Worm (Caenorhabditis elegans) whole organism, dauer: ENCODE data around the gene nhr-179.

ENCODE experiments used
- unc-62 ChIP-seq: sonication (generic microtip); optimal IDR thresholded peaks from 2 replicates; lab custom pipeline; 2017; ENCODE audit warnings: missing biosample characterization, missing genetic modification reagents, missing genetic modification characterization

Gene nhr-179

ce11 chrV:1624340-1624739 is 5.7 kb upstream of the nhr-179 start, which contains the start of gene nhr-110:
nhr-110 (minus strand) TSS chrV:1624440.
- no peak for TF ChIP-seq unc-62 (GFP tag; lab: Kevin White, UChicago)

- TF ChIP-seq unc-62 (GFP tag; lab: Kevin White, UChicago) = no peak
Observed at ce11 chrV:1623429-1623828, 4.8 kb upstream of the nhr-179 start.

- TF ChIP-seq unc-62 (GFP tag; lab: Kevin White, UChicago) = no peak
Observed at ce11 chrV:1621494-1621893, 2.8 kb upstream of the nhr-179 start, which contains the start of gene nhr-117. nhr-117 (minus strand) TSS chrV:1621520.

- TF ChIP-seq unc-62 (GFP tag; lab: Kevin White, UChicago) = no peak
Observed at ce11 chrV:1620537-1620936, 1.9 kb upstream of the nhr-179 start.

- no peak for TF ChIP-seq unc-62 (GFP tag; lab: Kevin White, UChicago)
Observed at ce11 chrV:1614726-1615125, 3.9 kb downstream of the nhr-179 start, which contains the start of gene srbc-41. srbc-41 (minus strand) TSS chrV:1614826.

- no peak for TF ChIP-seq unc-62 (GFP tag; lab: Kevin White, UChicago)
Observed at ce11 chrV:1611570-1611969, 7.1 kb downstream of the nhr-179 start.

ce11 chrV:1610097-1610496 is 8.6 kb downstream of the nhr-179 start, which contains the start of gene nhr-177:
nhr-177 (plus strand) TSS chrV:1610263.
- no peak for TF ChIP-seq unc-62 (GFP tag; lab: Kevin White, UChicago)

ce11 chrV:1607790-1608189 is 10.9 kb downstream of the nhr-179 start, which contains the start of gene nhr-178:
nhr-178 (minus strand) TSS chrV:1607953.
- no peak for TF ChIP-seq unc-62 (GFP tag; lab: Kevin White, UChicago)

ce11 chrV:1600561-1601088 is 18.0 kb downstream of the nhr-179 start, which contains the start of gene F16B4.2:
F16B4.2 (plus strand) TSS chrV:1601038.
- no peak for TF ChIP-seq unc-62 (GFP tag; lab: Kevin White, UChicago)

- no peak for TF ChIP-seq unc-62 (GFP tag; lab: Kevin White, UChicago)
Observed at ce11 chrV:1594554-1595092, 24.0 kb downstream of the nhr-179 start.

- TF ChIP-seq unc-62 (GFP tag; lab: Kevin White, UChicago) = no peak
Observed at ce11 chrV:1593799-1594420, 24.8 kb downstream of the nhr-179 start, which contains the start of gene F16B4.4. F16B4.4 (plus strand) TSS chrV:1594019.

- TF ChIP-seq unc-62 (GFP tag; lab: Kevin White, UChicago) = no peak
Observed at ce11 chrV:1588128-1588527, 30.5 kb downstream of the nhr-179 start, which contains the start of gene F16B4.5. F16B4.5 (plus strand) TSS chrV:1588428.

- no peak for TF ChIP-seq unc-62 (GFP tag; lab: Kevin White, UChicago)
Observed at ce11 chrV:1586906-1587305, 31.8 kb downstream of the nhr-179 start, which contains the start of gene F16B4.6. F16B4.6 (plus strand) TSS chrV:1587206.

ce11 chrV:1585411-1585810 is 33.2 kb downstream of the nhr-179 start, which contains the start of gene F16B4.7:
F16B4.7 (plus strand) TSS chrV:1585711.
- no peak for TF ChIP-seq unc-62 (GFP tag; lab: Kevin White, UChicago)

- TF ChIP-seq unc-62 (GFP tag; lab: Kevin White, UChicago) = no peak
Observed at ce11 chrV:1583242-1583641, 35.4 kb downstream of the nhr-179 start.

- no peak for TF ChIP-seq unc-62 (GFP tag; lab: Kevin White, UChicago)
Observed at ce11 chrV:1579790-1580189, 38.9 kb downstream of the nhr-179 start.
